Worm (Caenorhabditis elegans): ENCODE data around the gene gcy-11.

ce11 chrX:17034773-17035172 lies 20.6 kb downstream of the gcy-11 start:
- TF ChIP-seq aly-1 (tag; optimal IDR thresholded peaks at IDR 0.05) (no peak), ama-1 (optimal IDR thresholded peaks at IDR 0.05) (no peak), pes-1 (GFP tag; IDR thresholded peaks at IDR 0.05) (no peak), tra-4 (tag; optimal IDR thresholded peaks at IDR 0.05) (no peak), flt-1 (GFP tag; IDR thresholded peaks at IDR 0.05) (no peak)

Measured in whole organism, early embryonic.